Worm (Caenorhabditis elegans) whole organism, young adult: ENCODE data around the gene lido-14.

ENCODE experiments used
- F57C9.4 ChIP-seq: sonication (generic microtip); optimal IDR thresholded peaks from 2 replicates; lab custom pipeline; 2017; ENCODE audit warnings: mild to moderate bottlenecking, missing genetic modification characterization, missing compliant biosample characterization
- ets-4 ChIP-seq: fragments of 200-800 bp; sonication (Bioruptor generic); optimal IDR thresholded peaks from 2 replicates; lab custom pipeline; 2018; ENCODE audit warnings: mild to moderate bottlenecking, missing genetic modification characterization, missing compliant biosample characterization
- madf-6 ChIP-seq: fragments of 200-800 bp; sonication (Bioruptor generic); IDR thresholded peaks from 2 replicates; pipeline ENCODE4 v1.3.6; 2022; ENCODE audit warnings: missing genetic modification reagents, missing genetic modification characterization, missing compliant biosample characterization

DNA sequence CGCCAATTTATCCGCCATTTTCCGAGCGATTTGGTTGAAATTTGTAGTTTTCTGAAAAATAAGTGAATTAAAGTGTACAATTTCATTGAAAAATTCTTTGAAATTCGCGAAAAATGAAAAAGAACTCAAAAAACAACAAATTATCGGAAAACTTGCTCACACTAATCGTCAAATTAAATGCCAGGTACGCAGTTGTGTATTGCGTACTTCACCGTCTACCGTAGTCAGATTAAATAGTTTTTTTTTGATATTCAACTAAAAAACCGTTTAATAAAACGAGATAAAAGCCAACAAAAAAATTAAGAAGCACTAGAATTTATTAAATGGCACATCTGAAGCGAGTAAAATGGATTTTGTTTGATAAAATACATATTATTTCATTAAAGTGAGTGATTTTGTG lies 14.0 kb upstream of the lido-14 start, which contains the start of gene bath-28:
- TF ChIP-seq F57C9.4 (no peak), ets-4 (no peak), madf-6 (GFP tag; lab: Robert Waterston, UW) (peak; percentile 54; the same call in 1 of the 2 replicates)
